Worm (Caenorhabditis elegans) whole organism, L4 larva: ENCODE results near the gene T23F2.5.

ENCODE experiments used
- D1046.2 ChIP-seq: fragments of 200-800 bp; sonication (Bioruptor generic); IDR thresholded peaks from 2 replicates; pipeline ENCODE4 v1.3.6; 2022; ENCODE audit warnings: missing genetic modification characterization, missing compliant biosample characterization
- F10B5.3 ChIP-seq: sonication (generic microtip); optimal IDR thresholded peaks from 2 replicates; lab custom pipeline; 2016; ENCODE audit warnings: mild to moderate bottlenecking, missing genetic modification characterization, missing compliant biosample characterization
- F26F4.8 ChIP-seq: fragments of 200-800 bp; sonication (Bioruptor generic); conservative IDR thresholded peaks from 2 replicates; pipeline ENCODE4 v1.3.6; 2022; ENCODE audit warnings: missing genetic modification characterization, missing compliant biosample characterization
- R02D3.7 ChIP-seq: fragments of 150-350 bp; sonication (generic microtip); optimal IDR thresholded peaks from 3 replicates; lab custom pipeline; 2014; ENCODE audit warnings: missing biosample characterization, missing genetic modification characterization
- T20F7.1 ChIP-seq: fragments of 200-800 bp; sonication (Bioruptor generic); optimal IDR thresholded peaks from 2 replicates; lab custom pipeline; 2018; ENCODE audit warnings: mild to moderate bottlenecking, missing genetic modification characterization, missing compliant biosample characterization
- Y105C5A.15 ChIP-seq: fragments of 200-800 bp; sonication (Bioruptor generic); IDR thresholded peaks from 2 replicates; pipeline ENCODE4 v1.3.6; 2022; ENCODE audit warnings: missing genetic modification characterization, missing compliant biosample characterization
- aha-1 ChIP-seq: fragments of 150-350 bp; peaks from one replicate; lab custom pipeline; 2014; ENCODE audit warnings: missing biosample characterization, missing genetic modification characterization
- arid-1 ChIP-seq: fragments of 200-800 bp; sonication (Bioruptor generic); conservative IDR thresholded peaks from 2 replicates; pipeline ENCODE4 v1.3.6; 2022; ENCODE audit warnings: missing genetic modification reagents, missing genetic modification characterization, missing compliant biosample characterization
- ceh-44 ChIP-seq: fragments of 200-800 bp; sonication (Bioruptor generic); IDR thresholded peaks from 2 replicates; pipeline ENCODE4 v1.3.6; 2022; ENCODE audit warnings: missing genetic modification reagents, missing genetic modification characterization, missing compliant biosample characterization
- daf-12 ChIP-seq: fragments of 150-350 bp; optimal IDR thresholded peaks from 2 replicates; lab custom pipeline; 2014; ENCODE audit warnings: missing biosample characterization, missing genetic modification reagents, missing genetic modification characterization
- daf-16 ChIP-seq, 3 experiments: sonication (generic microtip); optimal IDR thresholded peaks; 2 replicates each; lab custom pipeline; 2016 to 2017; ENCODE audit warnings: missing genetic modification characterization in 3 of 3, missing genetic modification reagents in 3 of 3, mild to moderate bottlenecking in 2 of 3, missing compliant biosample characterization in 2 of 3, missing biosample characterization in 1 of 3, moderate library complexity in 1 of 3
- dmd-6 ChIP-seq: fragments of 200-800 bp; sonication (Bioruptor generic); IDR thresholded peaks from 2 replicates; pipeline ENCODE4 v1.3.6; 2022; ENCODE audit warnings: missing genetic modification reagents, missing genetic modification characterization, missing compliant biosample characterization
- duxl-1 ChIP-seq: sonication (generic microtip); optimal IDR thresholded peaks from 2 replicates; lab custom pipeline; 2016; ENCODE audit warnings: mild to moderate bottlenecking, missing genetic modification characterization, moderate library complexity, missing compliant biosample characterization; ENCODE audit not compliant: poor library complexity
- dve-1 ChIP-seq: sonication (generic microtip); optimal IDR thresholded peaks from 2 replicates; lab custom pipeline; 2017; ENCODE audit warnings: antibody characterized with exemption, mild to moderate bottlenecking, missing genetic modification characterization, missing compliant biosample characterization; ENCODE audit not compliant: insufficient read depth
- egl-43 ChIP-seq: fragments of 200-800 bp; sonication (Bioruptor generic); IDR thresholded peaks from 2 replicates; pipeline ENCODE4 v1.3.6; 2022; ENCODE audit warnings: missing genetic modification reagents, missing genetic modification characterization, missing compliant biosample characterization
- hlh-11 ChIP-seq: fragments of 200-800 bp; sonication (Bioruptor generic); optimal IDR thresholded peaks from 2 replicates; lab custom pipeline; 2018; ENCODE audit warnings: mild to moderate bottlenecking, missing genetic modification characterization, missing compliant biosample characterization
- hlh-30 ChIP-seq: sonication (generic microtip); optimal IDR thresholded peaks from 2 replicates; lab custom pipeline; 2017; ENCODE audit warnings: antibody characterized with exemption, mild to moderate bottlenecking, missing genetic modification characterization, missing compliant biosample characterization; ENCODE audit not compliant: insufficient read depth
- jun-1 ChIP-seq: fragments of 150-350 bp; optimal IDR thresholded peaks from 2 replicates; lab custom pipeline; 2014; ENCODE audit warnings: missing biosample characterization, missing genetic modification reagents, missing genetic modification characterization
- lim-7 ChIP-seq: fragments of 200-800 bp; sonication (Bioruptor generic); IDR thresholded peaks from 2 replicates; pipeline ENCODE4 v1.3.6; 2022; ENCODE audit warnings: missing genetic modification characterization, missing compliant biosample characterization
- lin-29 ChIP-seq: fragments of 200-800 bp; sonication (Bioruptor generic); IDR thresholded peaks from 2 replicates; pipeline ENCODE4 v1.3.6; 2022; ENCODE audit warnings: missing genetic modification reagents, missing genetic modification characterization, missing compliant biosample characterization
- lin-38 ChIP-seq: fragments of 200-800 bp; sonication (Bioruptor generic); IDR thresholded peaks from 2 replicates; pipeline ENCODE4 v1.3.6; 2022; ENCODE audit warnings: missing genetic modification reagents, missing genetic modification characterization, missing compliant biosample characterization
- lsy-2 ChIP-seq, 2 experiments: fragments of 150-350 bp in 1 of 2; sonication (generic microtip) in 1 of 2; optimal IDR thresholded peaks; 2 replicates each; lab custom pipeline; 2014 to 2017; ENCODE audit warnings: missing biosample characterization in 2 of 2, missing genetic modification characterization in 2 of 2
- mdl-1 ChIP-seq, 2 experiments: fragments of 150-350 bp in 1 of 2; sonication (generic microtip) in 1 of 2; optimal IDR thresholded peaks; 2 replicates each; lab custom pipeline; 2014 to 2017; ENCODE audit warnings: missing biosample characterization in 2 of 2, missing genetic modification characterization in 2 of 2
- mep-1 ChIP-seq: fragments of 150-350 bp; sonication (generic microtip); optimal IDR thresholded peaks from 3 replicates; lab custom pipeline; 2014; ENCODE audit warnings: missing biosample characterization, missing genetic modification characterization
- mes-2 ChIP-seq: sonication (generic microtip); optimal IDR thresholded peaks from 2 replicates; lab custom pipeline; 2016; ENCODE audit warnings: missing genotype, mild to moderate bottlenecking, missing genetic modification characterization, missing compliant biosample characterization; ENCODE audit not compliant: poor library complexity, severe bottlenecking
- nhr-10 ChIP-seq: fragments of 150-350 bp; optimal IDR thresholded peaks from 2 replicates; lab custom pipeline; 2014; ENCODE audit warnings: missing biosample characterization, missing genetic modification characterization
- nhr-102 ChIP-seq: sonication (generic microtip); optimal IDR thresholded peaks from 2 replicates; lab custom pipeline; 2016; ENCODE audit warnings: mild to moderate bottlenecking, missing genetic modification characterization, moderate library complexity, missing compliant biosample characterization
- nhr-111 ChIP-seq: fragments of 200-800 bp; sonication (Bioruptor generic); optimal IDR thresholded peaks from 2 replicates; lab custom pipeline; 2018; ENCODE audit warnings: mild to moderate bottlenecking, missing genetic modification characterization, missing compliant biosample characterization
- nhr-28 ChIP-seq: fragments of 150-350 bp; optimal IDR thresholded peaks from 2 replicates; lab custom pipeline; 2014; ENCODE audit warnings: missing biosample characterization, missing genetic modification characterization
- nhr-41 ChIP-seq: fragments of 200-800 bp; sonication (Bioruptor generic); IDR thresholded peaks from 2 replicates; pipeline ENCODE4 v1.3.6; 2022; ENCODE audit warnings: missing genetic modification reagents, missing genetic modification characterization, missing compliant biosample characterization
- nhr-6 ChIP-seq: fragments of 150-350 bp; optimal IDR thresholded peaks from 2 replicates; lab custom pipeline; 2014; ENCODE audit warnings: missing biosample characterization, missing genetic modification characterization
- nhr-76 ChIP-seq: fragments of 150-350 bp; optimal IDR thresholded peaks from 2 replicates; lab custom pipeline; 2014; ENCODE audit warnings: missing biosample characterization, missing genetic modification characterization
- php-3 ChIP-seq: fragments of 200-800 bp; sonication (Bioruptor generic); IDR thresholded peaks from 2 replicates; pipeline ENCODE4 v1.3.6; 2022; ENCODE audit warnings: missing genetic modification reagents, missing genetic modification characterization, missing compliant biosample characterization
- pqm-1 ChIP-seq: sonication (generic microtip); optimal IDR thresholded peaks from 2 replicates; lab custom pipeline; 2017; ENCODE audit warnings: missing biosample characterization, missing genetic modification characterization
- rbr-2 ChIP-seq: sonication (generic microtip); optimal IDR thresholded peaks from 2 replicates; lab custom pipeline; 2016; ENCODE audit warnings: missing genotype, missing genetic modification characterization, missing compliant biosample characterization
- saeg-2 ChIP-seq: fragments of 200-800 bp; sonication (Bioruptor generic); IDR thresholded peaks from 2 replicates; pipeline ENCODE4 v1.3.6; 2022; ENCODE audit warnings: missing genetic modification reagents, missing genetic modification characterization, missing compliant biosample characterization
- sdz-12 ChIP-seq: fragments of 200-800 bp; sonication (Bioruptor generic); optimal IDR thresholded peaks from 2 replicates; lab custom pipeline; 2018; ENCODE audit warnings: mild to moderate bottlenecking, missing genetic modification characterization, missing compliant biosample characterization
- skn-1 ChIP-seq: fragments of 150-350 bp; optimal IDR thresholded peaks from 2 replicates; lab custom pipeline; 2014; ENCODE audit warnings: missing biosample characterization, missing genetic modification characterization
- tra-1 ChIP-seq: fragments of 200-800 bp; sonication (Bioruptor generic); IDR thresholded peaks from 2 replicates; pipeline ENCODE4 v1.3.6; 2022; ENCODE audit warnings: missing genetic modification reagents, missing genetic modification characterization, missing compliant biosample characterization
- vab-7 ChIP-seq: fragments of 200-800 bp; sonication (Bioruptor generic); IDR thresholded peaks from 2 replicates; pipeline ENCODE4 v1.3.6; 2022; ENCODE audit warnings: missing genetic modification reagents, missing genetic modification characterization, missing compliant biosample characterization
- zfp-2 ChIP-seq: sonication (generic microtip); optimal IDR thresholded peaks from 2 replicates; lab custom pipeline; 2016; ENCODE audit warnings: mild to moderate bottlenecking, missing genetic modification characterization, missing compliant biosample characterization
- zip-2 ChIP-seq: fragments of 150-350 bp; optimal IDR thresholded peaks from 2 replicates; lab custom pipeline; 2014; ENCODE audit warnings: missing biosample characterization, missing genetic modification characterization
- ztf-11 ChIP-seq: fragments of 150-350 bp; optimal IDR thresholded peaks from 2 replicates; lab custom pipeline; 2014; ENCODE audit warnings: missing biosample characterization, missing genetic modification characterization

Gene T23F2.5

DNA sequence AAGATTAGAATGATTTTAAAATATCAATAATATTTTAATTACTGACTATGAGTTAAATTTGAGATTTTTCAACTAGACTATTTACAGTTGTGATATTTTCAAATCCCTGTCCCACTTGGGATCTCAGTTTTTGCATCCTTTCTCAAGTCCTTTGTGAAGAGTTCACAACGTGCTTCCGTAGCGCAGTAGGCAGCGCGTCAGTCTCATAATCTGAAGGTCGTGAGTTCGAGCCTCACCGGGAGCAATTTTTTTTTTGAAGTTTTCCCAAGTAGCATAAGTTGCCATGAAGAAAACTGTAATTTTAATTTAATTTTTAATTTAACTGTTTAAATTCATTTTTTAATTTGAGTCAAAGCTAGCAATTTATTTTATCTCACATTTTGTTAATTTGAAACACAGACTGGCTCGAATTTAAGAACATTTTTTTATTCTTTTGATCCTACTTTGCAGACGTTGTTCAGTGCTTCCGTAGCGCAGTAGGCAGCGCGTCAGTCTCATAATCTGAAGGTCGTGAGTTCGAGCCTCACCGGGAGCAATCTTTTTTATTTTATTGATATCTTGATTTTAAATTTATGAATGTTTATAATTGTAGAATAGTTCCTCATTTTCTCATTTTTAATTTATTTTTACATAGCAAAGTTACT, 31.6 kb downstream of the T23F2.5 start (continued):
- TF ChIP-seq lin-38 (GFP tag; lab: Robert Waterston, UW) = peak; percentile 59
- TF ChIP-seq zfp-2 (tag; lab: Kevin White, UChicago) = no peak
- TF ChIP-seq dve-1 (tag; lab: Kevin White, UChicago) = peak; percentile 3
- TF ChIP-seq mdl-1 (tag; optimal IDR thresholded peaks at IDR 0.05; lab: Kevin White, UChicago) = peak in 1 of 2 experiments; percentile 10
- TF ChIP-seq nhr-102 (tag; lab: Kevin White, UChicago) = peak; percentile 17
- TF ChIP-seq lim-7 (GFP tag; lab: Robert Waterston, UW) = peak; percentile 59
- peak; percentile 56; the same call in 1 of the 2 replicates for TF ChIP-seq egl-43 (GFP tag; lab: Robert Waterston, UW)
- peak; percentile 10; the same call in 1 of the 2 replicates for TF ChIP-seq nhr-41 (GFP tag; lab: Robert Waterston, UW)
- no peak for TF ChIP-seq nhr-111 (GFP tag; lab: Kevin White, UChicago)
- no peak for TF ChIP-seq saeg-2 (GFP tag; lab: Robert Waterston, UW)
- TF ChIP-seq daf-16 (GFP tag; optimal IDR thresholded peaks at IDR 0.05; lab: Kevin White, UChicago) = peak in 1 of 2 experiments; percentile 52
- peak; percentile 21 for TF ChIP-seq daf-16 (tag; optimal IDR thresholded peaks at IDR 0.05; lab: Kevin White, UChicago)
- TF ChIP-seq zip-2 (tag; lab: Kevin White, UChicago) = no peak
- TF ChIP-seq ceh-44 (GFP tag; lab: Robert Waterston, UW) = peak; percentile 2; the same call in 1 of the 2 replicates
- no peak for TF ChIP-seq skn-1 (tag; lab: Kevin White, UChicago)
- peak; percentile 26 for TF ChIP-seq T20F7.1 (GFP tag; lab: Kevin White, UChicago)
- TF ChIP-seq lin-29 (GFP tag; lab: Robert Waterston, UW) = no peak
- peak; percentile 29 for TF ChIP-seq duxl-1 (tag; lab: Kevin White, UChicago)
- 0 out of 2 replicates have a peak, but pooled peaks have one; percentile 14 for TF ChIP-seq arid-1
- no peak for TF ChIP-seq ztf-11 (tag; lab: Kevin White, UChicago)
- peak; percentile 50 for TF ChIP-seq mep-1
- no peak for TF ChIP-seq daf-12
- TF ChIP-seq F10B5.3 (tag; lab: Kevin White, UChicago) = no peak
- TF ChIP-seq lsy-2 (tag; optimal IDR thresholded peaks at IDR 0.05; lab: Kevin White, UChicago) = peak in 1 of 2 experiments; percentile 2
- TF ChIP-seq php-3 (GFP tag; lab: Robert Waterston, UW) = no peak
- TF ChIP-seq jun-1 = no peak
- TF ChIP-seq Y105C5A.15 (GFP tag; lab: Robert Waterston, UW) = no peak
- 0 out of 2 replicates have a peak, but pooled peaks have one; percentile 36 for TF ChIP-seq vab-7 (GFP tag; lab: Robert Waterston, UW)
- no peak for TF ChIP-seq R02D3.7 (tag; lab: Kevin White, UChicago)

DNA sequence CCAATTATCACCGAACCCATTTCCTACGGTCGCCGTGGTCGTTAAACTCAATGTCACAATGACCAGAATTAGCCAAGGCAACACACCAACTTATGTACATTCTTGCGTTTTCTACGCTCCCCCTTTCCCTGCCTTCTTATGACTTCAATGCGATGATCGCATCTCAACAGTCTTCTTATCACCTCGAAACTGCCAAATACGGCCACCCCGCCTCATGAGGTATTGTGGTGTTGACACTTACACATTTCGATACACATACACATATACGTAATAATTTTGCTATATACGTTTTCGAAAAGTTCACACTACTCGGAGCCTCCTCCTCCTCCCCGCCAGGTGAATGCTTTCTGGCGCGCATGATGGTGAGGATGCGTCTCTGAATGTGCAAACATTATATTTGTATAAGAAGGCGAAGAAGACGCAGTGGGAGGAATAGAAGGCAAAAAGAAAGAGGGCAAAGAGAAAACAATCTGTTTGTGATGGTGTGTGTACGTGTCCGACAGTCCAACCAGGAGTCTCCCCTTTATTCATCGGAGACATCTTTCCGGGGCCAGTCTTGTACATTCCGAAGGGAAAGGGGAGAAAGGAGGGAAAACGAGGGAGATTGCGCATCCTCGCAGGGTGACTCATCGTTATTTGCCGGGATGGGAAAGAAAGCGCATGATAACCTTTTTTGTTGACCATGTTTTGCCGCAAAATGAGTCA, 36.9 kb downstream of the T23F2.5 start:
- TF ChIP-seq dmd-6 (GFP tag; lab: Robert Waterston, UW) (peak; percentile 58; the same call in 1 of the 2 replicates), lin-38 (GFP tag; lab: Robert Waterston, UW) (no peak), F26F4.8 (no peak), nhr-10 (tag; lab: Kevin White, UChicago) (no peak), hlh-11 (peak; percentile 49), tra-1 (GFP tag; lab: Robert Waterston, UW) (no peak), hlh-30 (tag; lab: Kevin White, UChicago) (peak; percentile 34), sdz-12 (GFP tag; lab: Kevin White, UChicago) (no peak), mes-2 (tag; lab: Kevin White, UChicago) (peak; percentile 35), aha-1 (tag; lab: Kevin White, UChicago) (peak; percentile 92), pqm-1 (tag; lab: Kevin White, UChicago) (peak; percentile 60), nhr-41 (GFP tag; lab: Robert Waterston, UW) (no peak), lsy-2 (tag; optimal IDR thresholded peaks at IDR 0.05; lab: Kevin White, UChicago) (peak in 1 of 2 experiments; percentile 4), dve-1 (tag; lab: Kevin White, UChicago) (peak; percentile 45), mep-1 (peak; percentile 33), rbr-2 (tag; lab: Kevin White, UChicago) (peak; percentile 14), daf-16 (GFP tag; optimal IDR thresholded peaks at IDR 0.05; lab: Kevin White, UChicago) (no peak), daf-16 (tag; optimal IDR thresholded peaks at IDR 0.05; lab: Kevin White, UChicago) (peak; percentile 80), D1046.2 (GFP tag; lab: Robert Waterston, UW) (no peak), nhr-28 (tag; lab: Kevin White, UChicago) (peak; percentile 46), nhr-76 (no peak), jun-1 (peak; percentile 10), nhr-6 (tag; lab: Kevin White, UChicago) (peak; percentile 53)
- TF ChIP-seq, all 104 proteins: peak for 14
